Worm (Caenorhabditis elegans) whole organism, L4 larva: ENCODE data around the gene sre-36.

Experiments
- R02D3.7 ChIP-seq: fragments of 150-350 bp; sonication (generic microtip); optimal IDR thresholded peaks from 3 replicates; lab custom pipeline; 2014; ENCODE audit warnings: missing biosample characterization, missing genetic modification characterization
- ces-1 ChIP-seq: fragments of 150-350 bp; sonication (generic microtip); optimal IDR thresholded peaks from 4 replicates; lab custom pipeline; 2014; ENCODE audit warnings: missing biosample characterization, missing genetic modification reagents, missing genetic modification characterization
- dpl-1 ChIP-seq: fragments of 150-350 bp; optimal IDR thresholded peaks from 2 replicates; lab custom pipeline; 2014; ENCODE audit warnings: missing biosample characterization, missing genetic modification reagents, missing genetic modification characterization
- hif-1 ChIP-seq, 2 experiments: sonication (generic microtip); optimal IDR thresholded peaks; 2 replicates each; lab custom pipeline; 2016 to 2017; ENCODE audit warnings: missing compliant biosample characterization in 2 of 2, missing genetic modification characterization in 2 of 2, missing genetic modification reagents in 2 of 2, missing genotype in 2 of 2, mild to moderate bottlenecking in 1 of 2
- hlh-30 ChIP-seq: sonication (generic microtip); optimal IDR thresholded peaks from 2 replicates; lab custom pipeline; 2017; ENCODE audit warnings: antibody characterized with exemption, mild to moderate bottlenecking, missing genetic modification characterization, missing compliant biosample characterization; ENCODE audit not compliant: insufficient read depth
- lsy-2 ChIP-seq, 2 experiments: fragments of 150-350 bp in 1 of 2; sonication (generic microtip) in 1 of 2; optimal IDR thresholded peaks; 2 replicates each; lab custom pipeline; 2014 to 2017; ENCODE audit warnings: missing biosample characterization in 2 of 2, missing genetic modification characterization in 2 of 2
- mep-1 ChIP-seq: fragments of 150-350 bp; sonication (generic microtip); optimal IDR thresholded peaks from 3 replicates; lab custom pipeline; 2014; ENCODE audit warnings: missing biosample characterization, missing genetic modification characterization
- set-16 ChIP-seq: fragments of 200-800 bp; sonication (Bioruptor generic); IDR thresholded peaks from 2 replicates; pipeline ENCODE4 v1.3.6; 2022; ENCODE audit warnings: missing genetic modification reagents, missing genetic modification characterization, missing compliant biosample characterization
- snpc-4 ChIP-seq: fragments of 150-350 bp; optimal IDR thresholded peaks from 2 replicates; lab custom pipeline; 2014; ENCODE audit warnings: missing biosample characterization, missing genetic modification characterization
- unc-39 ChIP-seq: sonication (generic microtip); optimal IDR thresholded peaks from 2 replicates; lab custom pipeline; 2017; ENCODE audit warnings: missing biosample characterization, missing genetic modification characterization
- unc-62 ChIP-seq, 3 experiments: fragments of 150-350 bp in 1 of 3; sonication (generic microtip); optimal IDR thresholded peaks in 2 of 3; peaks in 1 of 3; 1 replicate in 1 of 3; 2 replicates in 2 of 3; lab custom pipeline; 2014 to 2017; ENCODE audit warnings: missing biosample characterization in 3 of 3, missing genetic modification characterization in 3 of 3, missing genetic modification reagents in 3 of 3, missing genotype in 1 of 3

ce11 chrV:16393728-16394127, 5.8 kb upstream of the sre-36 start, which contains the start of gene srd-63:
- TF ChIP-seq lsy-2 (tag; optimal IDR thresholded peaks at IDR 0.05; lab: Kevin White, UChicago) (no peak), hlh-30 (tag; lab: Kevin White, UChicago) (no peak), hif-1 (tag; optimal IDR thresholded peaks at IDR 0.05; lab: Kevin White, UChicago) (no peak), ces-1 (GFP tag; lab: Kevin White, UChicago) (no peak), set-16 (GFP tag; lab: Robert Waterston, UW) (no peak), mep-1 (tag; lab: Kevin White, UChicago) (no peak), unc-62 (GFP tag; optimal IDR thresholded peaks at IDR 0.05 in 1 of 2; lab: Kevin White, UChicago) (no peak), unc-62 (tag; optimal IDR thresholded peaks at IDR 0.05; lab: Kevin White, UChicago) (no peak), R02D3.7 (tag; lab: Kevin White, UChicago) (no peak), snpc-4 (no peak), dpl-1 (no peak), unc-39 (tag; lab: Kevin White, UChicago) (no peak)
